Worm (Caenorhabditis elegans) whole organism, L4/young adult: ENCODE measurements around the gene cwp-1.

ENCODE experiments used
- W03F9.2 ChIP-seq: fragments of 150-350 bp; optimal IDR thresholded peaks from 2 replicates; lab custom pipeline; 2014; ENCODE audit warnings: missing biosample characterization, missing genetic modification characterization
- him-1 ChIP-seq: sonication (generic microtip); optimal IDR thresholded peaks from 2 replicates; lab custom pipeline; 2016; ENCODE audit warnings: missing genotype, missing genetic modification reagents, missing genetic modification characterization, missing compliant biosample characterization

- TF ChIP-seq him-1 (tag; lab: Kevin White, UChicago) = no peak
- no peak for TF ChIP-seq W03F9.2
Observed at ce11 chrV:4791569-4791968, 49.5 kb downstream of the cwp-1 start, which contains the start of gene R02F11.11.
